Fruit fly (Drosophila melanogaster) whole organism, embryonic: Measurements from ENCODE around the gene CG33307.
A peak's percentile ranks its signal among the peaks of the same experiment; 100 is the strongest.

ENCODE experiments used
- Ada2b ChIP-seq: fragments of 200-800 bp; sonication (Bioruptor generic); IDR thresholded peaks from 2 replicates; pipeline ENCODE4 v1.3.6; 2022; ENCODE audit warnings: missing biosample characterization, missing genetic modification characterization
- BEAF-32 ChIP-seq: fragments of 200-800 bp; sonication (Bioruptor generic); optimal IDR thresholded peaks from 3 replicates; lab custom pipeline; 2017; ENCODE audit warnings: missing biosample characterization, missing genetic modification characterization, mild to moderate bottlenecking, moderate library complexity, missing genetic modification reagents
- Bgb ChIP-seq: fragments of 200-800 bp; sonication (Bioruptor generic); IDR thresholded peaks from 2 replicates; pipeline ENCODE4 v1.3.6; 2022; ENCODE audit warnings: missing biosample characterization, missing genetic modification characterization; ENCODE audit not compliant: partially characterized antibody
- CG10209 ChIP-seq: fragments of 200-800 bp; sonication (Bioruptor generic); optimal IDR thresholded peaks from 3 replicates; lab custom pipeline; 2017; ENCODE audit warnings: missing biosample characterization, mild to moderate bottlenecking, missing genetic modification characterization, missing genetic modification reagents
- CG10979 ChIP-seq: fragments of 200-800 bp; sonication (Bioruptor generic); optimal IDR thresholded peaks from 2 replicates; lab custom pipeline; 2018; ENCODE audit warnings: missing biosample characterization, mild to moderate bottlenecking, missing genetic modification characterization, moderate library complexity
- CG11560 ChIP-seq: fragments of 200-800 bp; sonication (Bioruptor generic); IDR thresholded peaks from 3 replicates; pipeline ENCODE4 v1.3.6; 2022; ENCODE audit warnings: missing biosample characterization, missing genetic modification characterization
- CG12104 ChIP-seq: fragments of 200-800 bp; sonication (Bioruptor generic); optimal IDR thresholded peaks from 3 replicates; lab custom pipeline; 2016; ENCODE audit warnings: missing biosample characterization, missing genetic modification characterization
- CG13624 ChIP-seq: fragments of 200-800 bp; sonication (Bioruptor generic); optimal IDR thresholded peaks from 2 replicates; lab custom pipeline; 2016; ENCODE audit warnings: missing biosample characterization, missing genetic modification characterization
- CG15011 ChIP-seq: fragments of 200-800 bp; sonication (Bioruptor generic); optimal IDR thresholded peaks from 3 replicates; lab custom pipeline; 2018; ENCODE audit warnings: missing biosample characterization, mild to moderate bottlenecking, missing genetic modification characterization
- CG15601 ChIP-seq: fragments of 200-800 bp; sonication (Bioruptor generic); optimal IDR thresholded peaks from 3 replicates; lab custom pipeline; 2019; ENCODE audit warnings: missing biosample characterization, mild to moderate bottlenecking, missing genetic modification characterization, moderate library complexity
- CG16779 ChIP-seq: fragments of 200-800 bp; sonication (Bioruptor generic); IDR thresholded peaks from 2 replicates; pipeline ENCODE4 v1.3.6; 2022; ENCODE audit warnings: missing biosample characterization, missing genetic modification characterization
- CG2199 ChIP-seq: fragments of 200-800 bp; sonication (Bioruptor generic); IDR thresholded peaks from 3 replicates; pipeline ENCODE4 v1.3.6; 2022; ENCODE audit warnings: missing biosample characterization, missing genetic modification characterization
- CG2202 ChIP-seq: fragments of 200-800 bp; sonication (Bioruptor generic); optimal IDR thresholded peaks from 2 replicates; lab custom pipeline; 2018; ENCODE audit warnings: missing biosample characterization, mild to moderate bottlenecking, missing genetic modification characterization
- CG30403 ChIP-seq: fragments of 200-800 bp; sonication (Bioruptor generic); optimal IDR thresholded peaks from 3 replicates; lab custom pipeline; 2016; ENCODE audit warnings: missing biosample characterization, missing genetic modification characterization
- CG30431 ChIP-seq: fragments of 200-800 bp; sonication (Bioruptor generic); optimal IDR thresholded peaks from 2 replicates; lab custom pipeline; 2017; ENCODE audit warnings: missing biosample characterization, missing genetic modification characterization
- CG6654 ChIP-seq: fragments of 200-800 bp; sonication (Bioruptor generic); optimal IDR thresholded peaks from 2 replicates; lab custom pipeline; 2017; ENCODE audit warnings: missing biosample characterization, mild to moderate bottlenecking, missing genetic modification characterization
- CG7372 ChIP-seq: fragments of 200-800 bp; sonication (Bioruptor generic); IDR thresholded peaks from 2 replicates; pipeline ENCODE4 v1.3.6; 2022; ENCODE audit warnings: missing biosample characterization, missing genetic modification characterization
- CG7928 ChIP-seq: fragments of 200-800 bp; sonication (Bioruptor generic); optimal IDR thresholded peaks from 2 replicates; lab custom pipeline; 2017; ENCODE audit warnings: missing biosample characterization, mild to moderate bottlenecking, missing genetic modification characterization
- CG7963 ChIP-seq: fragments of 200-800 bp; sonication (Bioruptor generic); IDR thresholded peaks from 3 replicates; pipeline ENCODE4 v1.3.6; 2022; ENCODE audit warnings: missing biosample characterization, missing genetic modification characterization; ENCODE audit not compliant: partially characterized antibody
- CG8359 ChIP-seq: fragments of 200-800 bp; sonication (Bioruptor generic); optimal IDR thresholded peaks from 2 replicates; lab custom pipeline; 2017; ENCODE audit warnings: missing biosample characterization, mild to moderate bottlenecking, missing genetic modification characterization, borderline replicate concordance
- CG8388 ChIP-seq: fragments of 200-800 bp; sonication (Bioruptor generic); optimal IDR thresholded peaks from 2 replicates; lab custom pipeline; 2019; ENCODE audit warnings: missing biosample characterization, mild to moderate bottlenecking, missing genetic modification characterization, moderate library complexity
- CG9437 ChIP-seq: fragments of 200-800 bp; sonication (Bioruptor generic); optimal IDR thresholded peaks from 2 replicates; lab custom pipeline; 2018; ENCODE audit warnings: missing biosample characterization, mild to moderate bottlenecking, missing genetic modification characterization
- CG9876 ChIP-seq: fragments of 200-800 bp; sonication (Bioruptor generic); optimal IDR thresholded peaks from 2 replicates; lab custom pipeline; 2016; ENCODE audit warnings: missing biosample characterization, missing genetic modification characterization
- CHES-1-like ChIP-seq: fragments of 200-800 bp; sonication (Bioruptor generic); optimal IDR thresholded peaks from 2 replicates; lab custom pipeline; 2016; ENCODE audit warnings: missing biosample characterization, missing genetic modification characterization
- D19B ChIP-seq: fragments of 200-800 bp; sonication (Bioruptor generic); optimal IDR thresholded peaks from 2 replicates; lab custom pipeline; 2017; ENCODE audit warnings: missing biosample characterization, mild to moderate bottlenecking, missing genetic modification characterization
- Dad ChIP-seq: fragments of 200-800 bp; sonication (Bioruptor generic); optimal IDR thresholded peaks from 3 replicates; lab custom pipeline; 2016; ENCODE audit warnings: missing biosample characterization, missing genetic modification characterization
- Dfd ChIP-seq, 2 experiments: fragments of >200 bp; optimal IDR thresholded peaks; 2 replicates each; lab custom pipeline; 2017; ENCODE audit warnings: missing biosample characterization in 2 of 2, missing genetic modification characterization in 2 of 2
- Eip74EF ChIP-seq, 2 experiments: fragments of 200-800 bp in 1 of 2; fragments of >200 bp in 1 of 2; sonication (Bioruptor generic) in 1 of 2; optimal IDR thresholded peaks; 2 replicates each; lab custom pipeline; 2017 to 2019; ENCODE audit warnings: missing biosample characterization in 2 of 2, missing genetic modification characterization in 2 of 2, mild to moderate bottlenecking in 1 of 2, moderate library complexity in 1 of 2
- H2.0 ChIP-seq: fragments of 200-800 bp; sonication (Bioruptor generic); IDR thresholded peaks from 2 replicates; pipeline ENCODE4 v1.3.6; 2022; ENCODE audit warnings: missing biosample characterization, missing genetic modification characterization
- Hr51 ChIP-seq, 2 experiments: fragments of 200-800 bp; sonication (Bioruptor generic); optimal IDR thresholded peaks; 2 replicates in 1 of 2; 3 replicates in 1 of 2; lab custom pipeline; 2016 to 2018; ENCODE audit warnings: missing biosample characterization in 2 of 2, missing genetic modification characterization in 2 of 2, mild to moderate bottlenecking in 1 of 2, moderate library complexity in 1 of 2
- NC2α ChIP-seq: fragments of 200-800 bp; sonication (Bioruptor generic); optimal IDR thresholded peaks from 2 replicates; lab custom pipeline; 2016; ENCODE audit warnings: missing biosample characterization, missing genetic modification characterization
- Nf-YB ChIP-seq: fragments of 200-800 bp; sonication (Bioruptor generic); optimal IDR thresholded peaks from 3 replicates; lab custom pipeline; 2019; ENCODE audit warnings: missing biosample characterization, mild to moderate bottlenecking, missing genetic modification characterization, moderate library complexity
- NfI ChIP-seq: fragments of 200-800 bp; sonication (Bioruptor generic); optimal IDR thresholded peaks from 3 replicates; lab custom pipeline; 2018; ENCODE audit warnings: missing biosample characterization, mild to moderate bottlenecking, missing genetic modification characterization, moderate library complexity
- Poxn ChIP-seq: fragments of 200-800 bp; sonication (Bioruptor generic); IDR thresholded peaks from 2 replicates; pipeline ENCODE4 v1.3.6; 2022; ENCODE audit warnings: missing biosample characterization, missing genetic modification characterization
- Side ChIP-seq: fragments of 200-800 bp; sonication (Bioruptor generic); optimal IDR thresholded peaks from 2 replicates; lab custom pipeline; 2016; ENCODE audit warnings: missing biosample characterization, missing genetic modification characterization
- disco-r ChIP-seq: fragments of 200-800 bp; sonication (Bioruptor generic); optimal IDR thresholded peaks from 2 replicates; lab custom pipeline; 2016; ENCODE audit warnings: missing biosample characterization, missing genetic modification characterization
- fd64A ChIP-seq: fragments of 200-800 bp; sonication (Bioruptor generic); optimal IDR thresholded peaks from 3 replicates; lab custom pipeline; 2018; ENCODE audit warnings: missing biosample characterization, mild to moderate bottlenecking, missing genetic modification characterization
- grau ChIP-seq: fragments of 200-800 bp; optimal IDR thresholded peaks from 3 replicates; lab custom pipeline; 2019; ENCODE audit warnings: missing biosample characterization, mild to moderate bottlenecking, missing genetic modification characterization, moderate library complexity
- grn ChIP-seq: fragments of 200-800 bp; sonication (Bioruptor generic); optimal IDR thresholded peaks from 3 replicates; lab custom pipeline; 2017; ENCODE audit warnings: missing biosample characterization, missing genetic modification characterization
- gsb-n ChIP-seq: fragments of 200-800 bp; sonication (Bioruptor generic); optimal IDR thresholded peaks from 3 replicates; lab custom pipeline; 2018; ENCODE audit warnings: missing biosample characterization, mild to moderate bottlenecking, missing genetic modification characterization
- hb ChIP-seq: fragments of 200-800 bp; sonication (Bioruptor generic); IDR thresholded peaks from 3 replicates; pipeline ENCODE4 v1.3.6; 2022; ENCODE audit warnings: missing biosample characterization, missing genetic modification characterization; ENCODE audit not compliant: partially characterized antibody
- hth ChIP-seq: fragments of >200 bp; optimal IDR thresholded peaks from 2 replicates; lab custom pipeline; 2017; ENCODE audit warnings: inconsistent platforms
- ind ChIP-seq: fragments of 200-800 bp; sonication (Bioruptor generic); optimal IDR thresholded peaks from 3 replicates; lab custom pipeline; 2016; ENCODE audit warnings: missing biosample characterization, missing genetic modification characterization
- maf-S ChIP-seq: fragments of 200-800 bp; sonication (Bioruptor generic); optimal IDR thresholded peaks from 2 replicates; lab custom pipeline; 2016; ENCODE audit warnings: missing biosample characterization, missing genetic modification characterization
- nom ChIP-seq: fragments of 200-800 bp; sonication (Bioruptor generic); optimal IDR thresholded peaks from 2 replicates; lab custom pipeline; 2017; ENCODE audit warnings: missing biosample characterization, missing genetic modification characterization, mild to moderate bottlenecking, moderate library complexity, missing genetic modification reagents
- ro ChIP-seq: fragments of 200-800 bp; sonication (Bioruptor generic); IDR thresholded peaks from 2 replicates; pipeline ENCODE4 v1.3.6; 2022; ENCODE audit warnings: missing biosample characterization, missing genetic modification characterization
- salm ChIP-seq: fragments of 200-800 bp; sonication (Bioruptor generic); optimal IDR thresholded peaks from 2 replicates; lab custom pipeline; 2018; ENCODE audit warnings: missing biosample characterization, mild to moderate bottlenecking, missing genetic modification characterization
- trh ChIP-seq: fragments of 200-800 bp; sonication (Bioruptor generic); optimal IDR thresholded peaks from 2 replicates; lab custom pipeline; 2016; ENCODE audit warnings: missing biosample characterization, missing genetic modification characterization
- vnd ChIP-seq: fragments of 200-800 bp; sonication (Bioruptor generic); IDR thresholded peaks from 3 replicates; pipeline ENCODE4 v1.3.6; 2022; ENCODE audit warnings: missing biosample characterization, missing genetic modification characterization; ENCODE audit not compliant: partially characterized antibody
- zen2 ChIP-seq: fragments of 200-800 bp; sonication (Bioruptor generic); IDR thresholded peaks from 3 replicates; pipeline ENCODE4 v1.3.6; 2022; ENCODE audit warnings: missing biosample characterization, missing genetic modification characterization; ENCODE audit not compliant: partially characterized antibody

Gene CG33307

dm6 chr2L:13839744-13840151, 1.6 kb downstream of the CG33307 start (continued):
- no peak for TF ChIP-seq BEAF-32 (GFP tag; lab: Kevin White, UChicago)
- peak; percentile 39 for TF ChIP-seq D19B (GFP tag; lab: Kevin White, UChicago)
- TF ChIP-seq CG15011 (GFP tag; lab: Kevin White, UChicago): peak; percentile 52
- TF ChIP-seq Eip74EF (GFP tag; optimal IDR thresholded peaks at IDR 0.05; lab: Kevin White, UChicago): peak in 1 of 2 experiments; percentile 93
- no peak for TF ChIP-seq CG9876 (GFP tag; lab: Kevin White, UChicago)
- 0 out of 2 replicates have a peak, but pooled peaks have one; percentile 24 for TF ChIP-seq ro (GFP tag; lab: Robert Waterston, UW)
- TF ChIP-seq Hr51 (GFP tag; optimal IDR thresholded peaks at IDR 0.05; lab: Kevin White, UChicago): peak; percentile 23 to 88
- TF ChIP-seq trh (GFP tag; lab: Kevin White, UChicago): peak; percentile 56
- peak; percentile 60 for TF ChIP-seq CG8359
- peak; percentile 59 for TF ChIP-seq CG2202 (tag; lab: Kevin White, UChicago)
- peak; percentile 33; the same call in 1 of the 2 replicates for TF ChIP-seq Poxn (GFP tag; lab: Robert Waterston, UW)
- peak; percentile 52 for TF ChIP-seq maf-S (GFP tag; lab: Kevin White, UChicago)
- TF ChIP-seq salm (tag; lab: Kevin White, UChicago): peak; percentile 67
- TF ChIP-seq grn (GFP tag; lab: Kevin White, UChicago): no peak
- peak; percentile 90 for TF ChIP-seq CG12104
- TF ChIP-seq Dfd (GFP tag; optimal IDR thresholded peaks at IDR 0.05; lab: Kevin White, UChicago): peak in 1 of 2 experiments; percentile 34
- no peak for TF ChIP-seq fd64A (GFP tag; lab: Kevin White, UChicago)
- TF ChIP-seq CG7963 (GFP tag; lab: Robert Waterston, UW): no peak
- TF ChIP-seq H2.0 (GFP tag; lab: Robert Waterston, UW): peak; percentile 74
- TF ChIP-seq CG16779 (GFP tag; lab: Robert Waterston, UW): no peak
- peak; percentile 85 for TF ChIP-seq CG10979 (tag; lab: Kevin White, UChicago)
- TF ChIP-seq Nf-YB: peak; percentile 64
- peak; percentile 75 for TF ChIP-seq CG13624 (GFP tag; lab: Kevin White, UChicago)
- peak; percentile 8 for TF ChIP-seq CG7928 (GFP tag; lab: Kevin White, UChicago)
- TF ChIP-seq hb (GFP tag; lab: Robert Waterston, UW): no peak
- peak; percentile 80 for TF ChIP-seq CG8388 (GFP tag; lab: Kevin White, UChicago)
- peak; percentile 86 for TF ChIP-seq gsb-n (tag; lab: Kevin White, UChicago)
- TF ChIP-seq Dad (GFP tag; lab: Kevin White, UChicago): peak; percentile 62
- TF ChIP-seq hth (lab: Kevin White, UChicago): no peak
- peak; percentile 68 for TF ChIP-seq CG30431
- peak; percentile 86 for TF ChIP-seq grau (tag; lab: Kevin White, UChicago)
- peak; percentile 89 for TF ChIP-seq CG15601 (tag; lab: Kevin White, UChicago)
- TF ChIP-seq CHES-1-like (GFP tag; lab: Kevin White, UChicago): peak; percentile 30
- peak; percentile 78 for TF ChIP-seq NfI (GFP tag; lab: Kevin White, UChicago)
- peak; percentile 61 for TF ChIP-seq NC2α (GFP tag; lab: Kevin White, UChicago)
- TF ChIP-seq Ada2b (GFP tag; lab: Robert Waterston, UW): peak; percentile 85
- peak; percentile 80 for TF ChIP-seq CG10209
- TF ChIP-seq CG7372: 0 out of 2 replicates have a peak, but pooled peaks have one; percentile 22
- peak; percentile 92 for TF ChIP-seq CG30403 (GFP tag; lab: Kevin White, UChicago)
- peak; percentile 74; the same call in 1 of the 3 replicates for TF ChIP-seq CG2199 (GFP tag; lab: Robert Waterston, UW)
- TF ChIP-seq Side (GFP tag; lab: Kevin White, UChicago): peak; percentile 57
- no peak for TF ChIP-seq CG11560 (tag; lab: Robert Waterston, UW)
- no peak for TF ChIP-seq Bgb (GFP tag; lab: Robert Waterston, UW)
- no peak for TF ChIP-seq vnd (GFP tag; lab: Robert Waterston, UW)
- TF ChIP-seq disco-r (GFP tag; lab: Kevin White, UChicago): peak; percentile 42
- peak; percentile 49 for TF ChIP-seq nom (GFP tag; lab: Kevin White, UChicago)
- no peak for TF ChIP-seq zen2 (GFP tag; lab: Robert Waterston, UW)
- peak; percentile 73 for TF ChIP-seq CG9437
- TF ChIP-seq CG6654: peak; percentile 70
- TF ChIP-seq ind (GFP tag; lab: Kevin White, UChicago): peak; percentile 65
